Worm (Caenorhabditis elegans): ENCODE measurements around the gene srg-21.

The srg-21 gene

DNA sequence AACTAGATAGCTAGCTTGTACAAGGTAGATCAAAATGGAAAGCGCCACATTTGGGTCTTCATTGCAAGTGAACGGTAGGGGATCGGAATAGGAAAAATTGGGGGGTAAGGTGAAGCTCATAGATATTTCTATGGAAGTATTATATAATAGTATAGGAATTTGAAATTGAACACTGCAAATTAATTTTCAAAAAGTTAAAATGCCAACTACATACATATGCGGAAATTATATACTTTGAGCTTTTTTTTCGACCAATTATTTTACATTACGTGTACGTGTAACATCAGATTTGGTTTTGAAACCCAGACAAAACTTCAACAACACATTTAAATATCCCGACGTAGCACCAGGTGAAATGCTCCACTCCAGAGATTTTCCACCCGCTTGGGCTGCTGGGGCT is 4.9 kb upstream of the srg-21 start, which contains the start of gene srg-23:
TSS of gene srg-23 (minus strand) at position 101 of the 400 bp plus-strand sequence.
- TF ChIP-seq ceh-16 (tag; optimal IDR thresholded peaks at IDR 0.05) (no peak), ceh-28 (tag; optimal IDR thresholded peaks at IDR 0.05) (no peak), jun-1 (tag; optimal IDR thresholded peaks at IDR 0.05) (no peak), nhr-43 (tag; optimal IDR thresholded peaks at IDR 0.05; ENCODE audit: poor library complexity, severe bottlenecking) (no peak), ceh-82 (tag; optimal IDR thresholded peaks at IDR 0.05) (no peak), sea-2 (GFP tag; optimal IDR thresholded peaks at IDR 0.05) (no peak), nhr-23 (tag; optimal IDR thresholded peaks at IDR 0.05) (no peak), egl-27 (tag; optimal IDR thresholded peaks at IDR 0.05) (no peak), skn-1 (tag; optimal IDR thresholded peaks at IDR 0.05) (no peak), mml-1 (tag; optimal IDR thresholded peaks at IDR 0.05) (no peak), elt-1 (tag; optimal IDR thresholded peaks at IDR 0.05) (no peak), unc-62 (GFP tag; optimal IDR thresholded peaks at IDR 0.05) (no peak), mdl-1 (tag; optimal IDR thresholded peaks at IDR 0.05) (no peak), fkh-2 (tag; optimal IDR thresholded peaks at IDR 0.05) (no peak), nhr-77 (tag; optimal IDR thresholded peaks at IDR 0.05) (no peak), ztf-4 (tag; optimal IDR thresholded peaks at IDR 0.05) (no peak), elt-3 (tag; optimal IDR thresholded peaks at IDR 0.05) (no peak), nhr-76 (tag; optimal IDR thresholded peaks at IDR 0.05) (no peak), daf-12 (tag; optimal IDR thresholded peaks at IDR 0.05) (no peak), nhr-12 (tag; optimal IDR thresholded peaks at IDR 0.05) (no peak)

DNA sequence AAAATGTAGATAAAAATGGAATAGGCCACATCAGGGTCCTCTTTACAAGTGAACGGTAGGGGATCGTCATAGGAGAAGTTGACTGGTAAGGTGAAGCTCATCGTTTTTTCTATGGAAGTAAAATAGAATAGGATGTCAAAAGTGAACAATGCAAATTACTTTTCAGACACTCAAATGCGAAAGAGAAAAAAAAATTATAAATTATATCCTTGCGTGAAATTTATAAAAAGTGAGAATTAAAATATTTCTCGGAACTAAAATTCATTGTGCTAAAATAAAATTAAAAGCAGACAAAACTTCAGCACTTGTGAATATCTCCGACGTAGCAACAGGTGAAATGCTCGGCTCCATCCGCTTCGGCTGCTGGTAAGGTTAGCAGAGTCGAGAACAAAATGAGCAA is 2.2 kb upstream of the srg-21 start, which contains the start of gene srg-22:
TSS of gene srg-22 (minus strand) at position 101 of the 400 bp plus-strand sequence.
- no peak for TF ChIP-seq fos-1 (tag; optimal IDR thresholded peaks at IDR 0.05)
- TF ChIP-seq elt-2 (tag; optimal IDR thresholded peaks at IDR 0.05), result no peak
- TF ChIP-seq nhr-76 (tag; optimal IDR thresholded peaks at IDR 0.05), result no peak
- TF ChIP-seq nhr-67 (tag; optimal IDR thresholded peaks at IDR 0.05), result no peak
- no peak for TF ChIP-seq nhr-77 (tag; optimal IDR thresholded peaks at IDR 0.05)
- no peak for TF ChIP-seq ama-1 (optimal IDR thresholded peaks at IDR 0.05)
- TF ChIP-seq zag-1 (tag; optimal IDR thresholded peaks at IDR 0.05), result no peak
- TF ChIP-seq elt-1 (tag; optimal IDR thresholded peaks at IDR 0.05), result no peak
- TF ChIP-seq ZK546.5 (tag; optimal IDR thresholded peaks at IDR 0.05), result no peak
- no peak for TF ChIP-seq lin-39 (tag; optimal IDR thresholded peaks at IDR 0.05)
- no peak for TF ChIP-seq R02D3.7 (tag; optimal IDR thresholded peaks at IDR 0.05)
- TF ChIP-seq ceh-82 (tag; optimal IDR thresholded peaks at IDR 0.05), result no peak
- no peak for TF ChIP-seq pha-4 (tag; optimal IDR thresholded peaks at IDR 0.05)
- no peak for TF ChIP-seq egl-27 (tag; optimal IDR thresholded peaks at IDR 0.05)
- TF ChIP-seq nhr-25 (tag; optimal IDR thresholded peaks at IDR 0.05), result no peak
- TF ChIP-seq nhr-43 (tag; optimal IDR thresholded peaks at IDR 0.05; ENCODE audit: poor library complexity, severe bottlenecking), result no peak

DNA sequence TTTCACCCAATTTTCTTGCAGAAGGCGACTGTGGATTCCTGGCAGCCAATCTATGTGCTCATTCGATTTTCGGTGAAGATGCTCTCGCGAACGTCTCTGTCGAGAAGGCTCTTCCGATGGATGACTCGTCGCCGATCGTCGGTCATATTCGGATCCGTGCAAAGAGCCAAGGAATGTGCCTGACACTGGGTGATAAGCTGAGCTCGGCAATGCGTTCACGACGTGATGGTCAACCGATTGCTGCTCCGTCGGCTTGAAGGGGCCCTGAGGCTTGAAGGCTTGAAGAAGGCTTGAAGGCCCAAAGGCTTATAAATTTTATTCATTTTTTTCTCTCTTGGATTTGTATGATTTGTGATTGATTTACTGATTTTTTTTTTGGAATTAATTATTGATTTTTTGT is 4.0 kb downstream of the srg-21 start:
- no peak for TF ChIP-seq ceh-28 (tag; optimal IDR thresholded peaks at IDR 0.05)
- no peak for TF ChIP-seq tbx-2 (tag; optimal IDR thresholded peaks at IDR 0.05)
- TF ChIP-seq jun-1 (tag; optimal IDR thresholded peaks at IDR 0.05), result no peak
- no peak for TF ChIP-seq nfya-1 (tag; optimal IDR thresholded peaks at IDR 0.05; ENCODE audit: insufficient read depth)
- TF ChIP-seq fos-1 (tag; optimal IDR thresholded peaks at IDR 0.05), result no peak
- TF ChIP-seq pqm-1 (tag; optimal IDR thresholded peaks at IDR 0.05), result no peak
- no peak for TF ChIP-seq lin-15B (tag; optimal IDR thresholded peaks at IDR 0.05)
- TF ChIP-seq fkh-2 (tag; optimal IDR thresholded peaks at IDR 0.05), result no peak
- TF ChIP-seq nhr-67 (tag; optimal IDR thresholded peaks at IDR 0.05), result no peak

DNA sequence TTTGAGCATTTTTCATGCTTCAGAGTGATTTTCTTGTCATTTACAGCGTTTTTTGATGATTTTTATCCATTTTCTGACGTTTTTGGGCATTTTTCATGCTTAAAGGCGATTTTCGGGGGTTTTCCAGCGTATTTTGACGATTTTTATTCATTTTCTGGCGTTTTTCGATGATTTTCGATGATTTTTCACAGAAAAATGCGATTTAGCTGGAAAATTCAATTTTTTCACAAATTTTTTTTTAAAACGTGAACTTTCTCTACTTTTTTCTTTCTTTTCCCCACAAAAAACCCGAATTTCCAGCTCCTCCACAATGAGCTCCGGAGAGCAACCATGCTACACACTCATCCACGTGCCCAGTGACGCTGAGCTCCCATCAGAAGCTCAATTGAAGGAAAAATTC is 12.7 kb downstream of the srg-21 start, which contains the start of gene copb-1:
TSS of gene copb-1 (plus strand) at position 301 of the 400 bp plus-strand sequence.
- TF ChIP-seq nhr-67 (tag; optimal IDR thresholded peaks at IDR 0.05) (no peak), ceh-16 (tag; optimal IDR thresholded peaks at IDR 0.05) (no peak), pqm-1 (tag; optimal IDR thresholded peaks at IDR 0.05) (no peak), nhr-237 (tag; optimal IDR thresholded peaks at IDR 0.05) (no peak), zag-1 (tag; optimal IDR thresholded peaks at IDR 0.05) (no peak), nhr-28 (tag; optimal IDR thresholded peaks at IDR 0.05) (no peak), elt-1 (tag; optimal IDR thresholded peaks at IDR 0.05) (no peak), unc-39 (tag; optimal IDR thresholded peaks at IDR 0.05) (no peak), fkh-10 (GFP tag; optimal IDR thresholded peaks at IDR 0.05) (no peak), R02D3.7 (tag; optimal IDR thresholded peaks at IDR 0.05) (no peak), nfya-1 (tag; optimal IDR thresholded peaks at IDR 0.05; ENCODE audit: insufficient read depth) (no peak), egl-5 (tag; optimal IDR thresholded peaks at IDR 0.05) (no peak), nhr-43 (tag; optimal IDR thresholded peaks at IDR 0.05; ENCODE audit: poor library complexity, severe bottlenecking) (no peak)

Measured in whole organism, L3 larva.